Worm (Caenorhabditis elegans) whole organism, young adult: ENCODE measurements around the gene Y66A7A.4.
A peak's percentile ranks its signal among the peaks of the same experiment; 100 is the strongest.

Experiments used
- B0261.1 ChIP-seq: sonication (generic microtip); optimal IDR thresholded peaks from 2 replicates; lab custom pipeline; 2016; ENCODE audit warnings: mild to moderate bottlenecking, missing genetic modification characterization, moderate library complexity, missing compliant biosample characterization
- D2030.7 ChIP-seq: fragments of 200-800 bp; sonication (Bioruptor generic); IDR thresholded peaks from 2 replicates; pipeline ENCODE4 v1.3.6; 2022; ENCODE audit warnings: missing genetic modification reagents, missing genetic modification characterization, missing compliant biosample characterization
- T07F8.4 ChIP-seq: sonication (generic microtip); optimal IDR thresholded peaks from 2 replicates; lab custom pipeline; 2016; ENCODE audit warnings: mild to moderate bottlenecking, missing genetic modification characterization, moderate library complexity, missing compliant biosample characterization
- Y95B8A.8 ChIP-seq: fragments of 200-800 bp; sonication (Bioruptor generic); IDR thresholded peaks from 2 replicates; pipeline ENCODE4 v1.3.6; 2022; ENCODE audit warnings: missing genetic modification reagents, missing genetic modification characterization, missing compliant biosample characterization
- athp-1 ChIP-seq: sonication (generic microtip); optimal IDR thresholded peaks from 2 replicates; lab custom pipeline; 2017; ENCODE audit warnings: mild to moderate bottlenecking, missing genetic modification characterization, missing compliant biosample characterization
- attf-3 ChIP-seq: fragments of 200-800 bp; sonication (Bioruptor generic); conservative IDR thresholded peaks from 2 replicates; pipeline ENCODE4 v1.3.6; 2022; ENCODE audit warnings: missing genetic modification reagents, missing genetic modification characterization, missing compliant biosample characterization
- attf-5 ChIP-seq: fragments of 200-800 bp; sonication (Bioruptor generic); optimal IDR thresholded peaks from 2 replicates; lab custom pipeline; 2018; ENCODE audit warnings: mild to moderate bottlenecking, missing genetic modification characterization, missing compliant biosample characterization
- cebp-1 ChIP-seq, 2 experiments: fragments of 200-800 bp in 1 of 2; sonication (Bioruptor generic) in 1 of 2; sonication (generic microtip) in 1 of 2; IDR thresholded peaks in 1 of 2; optimal IDR thresholded peaks in 1 of 2; 2 replicates each; pipeline versions ENCODE4 v1.3.6 to Lab custom; 2017 to 2022; ENCODE audit warnings: missing compliant biosample characterization in 2 of 2, missing genetic modification characterization in 2 of 2, mild to moderate bottlenecking in 1 of 2, missing genetic modification reagents in 1 of 2, moderate library complexity in 1 of 2
- ceh-100 ChIP-seq: fragments of 200-800 bp; sonication (Bioruptor generic); IDR thresholded peaks from 2 replicates; pipeline ENCODE4 v1.3.6; 2022; ENCODE audit warnings: missing genetic modification reagents, missing genetic modification characterization, missing compliant biosample characterization
- egl-44 ChIP-seq: fragments of 200-800 bp; sonication (Bioruptor generic); IDR thresholded peaks from 2 replicates; pipeline ENCODE4 v1.3.6; 2022; ENCODE audit warnings: missing genetic modification reagents, missing genetic modification characterization, missing compliant biosample characterization
- hmg-1.2 ChIP-seq: fragments of 200-800 bp; sonication (Bioruptor generic); IDR thresholded peaks from 2 replicates; pipeline ENCODE4 v1.3.6; 2022; ENCODE audit warnings: missing genetic modification reagents, missing genetic modification characterization, missing compliant biosample characterization
- lin-26 ChIP-seq: fragments of 200-800 bp; sonication (Bioruptor generic); IDR thresholded peaks from 2 replicates; pipeline ENCODE4 v1.3.6; 2022; ENCODE audit warnings: missing genetic modification reagents, missing genetic modification characterization, missing compliant biosample characterization
- lin-40 ChIP-seq: sonication (generic microtip); optimal IDR thresholded peaks from 2 replicates; lab custom pipeline; 2016; ENCODE audit warnings: missing genetic modification characterization, mild to moderate bottlenecking, missing compliant biosample characterization, missing genotype, missing genetic modification reagents
- madf-3 ChIP-seq: fragments of 200-800 bp; sonication (Bioruptor generic); IDR thresholded peaks from 2 replicates; pipeline ENCODE4 v1.3.6; 2022; ENCODE audit warnings: missing genetic modification reagents, missing genetic modification characterization, missing compliant biosample characterization
- madf-6 ChIP-seq: fragments of 200-800 bp; sonication (Bioruptor generic); IDR thresholded peaks from 2 replicates; pipeline ENCODE4 v1.3.6; 2022; ENCODE audit warnings: missing genetic modification reagents, missing genetic modification characterization, missing compliant biosample characterization
- mcd-1 ChIP-seq: fragments of 200-800 bp; sonication (Bioruptor generic); IDR thresholded peaks from 2 replicates; pipeline ENCODE4 v1.3.6; 2022; ENCODE audit warnings: missing genetic modification reagents, missing genetic modification characterization, missing compliant biosample characterization
- mxl-1 ChIP-seq: sonication (generic microtip); optimal IDR thresholded peaks from 2 replicates; lab custom pipeline; 2016; ENCODE audit warnings: missing genetic modification characterization, missing compliant biosample characterization
- nfyb-1 ChIP-seq: fragments of 200-800 bp; sonication (Bioruptor generic); IDR thresholded peaks from 2 replicates; pipeline ENCODE4 v1.3.6; 2022; ENCODE audit warnings: missing genetic modification reagents, missing genetic modification characterization, missing compliant biosample characterization
- nhr-120 ChIP-seq: fragments of 200-800 bp; sonication (Bioruptor generic); IDR thresholded peaks from 2 replicates; pipeline ENCODE4 v1.3.6; 2022; ENCODE audit warnings: missing genetic modification characterization, missing compliant biosample characterization
- nhr-179 ChIP-seq: sonication (generic microtip); optimal IDR thresholded peaks from 2 replicates; lab custom pipeline; 2016; ENCODE audit warnings: mild to moderate bottlenecking, missing genetic modification characterization, missing compliant biosample characterization
- pbrm-1 ChIP-seq: fragments of 200-800 bp; sonication (Bioruptor generic); IDR thresholded peaks from 2 replicates; pipeline ENCODE4 v1.3.6; 2022; ENCODE audit warnings: missing genetic modification reagents, missing genetic modification characterization, missing compliant biosample characterization
- rpc-1 ChIP-seq, 2 experiments: fragments of 150-350 bp in 1 of 2; sonication (generic microtip) in 1 of 2; optimal IDR thresholded peaks; 2 replicates each; lab custom pipeline; 2014 to 2018; ENCODE audit warnings: missing biosample characterization in 1 of 2, missing genetic modification characterization in 1 of 2, missing genetic modification reagents in 1 of 2, missing genotype in 1 of 2
- snpc-1.1 ChIP-seq: sonication (generic microtip); optimal IDR thresholded peaks from 2 replicates; lab custom pipeline; 2017; ENCODE audit warnings: missing genetic modification characterization, mild to moderate bottlenecking, missing compliant biosample characterization, antibody characterized with exemption, moderate library complexity, missing genotype, missing genetic modification reagents; ENCODE audit not compliant: insufficient read depth
- tbp1 ChIP-seq: fragments of 200-800 bp; sonication (Bioruptor generic); optimal IDR thresholded peaks from 2 replicates; lab custom pipeline; 2018; ENCODE audit warnings: mild to moderate bottlenecking, missing genetic modification characterization, missing compliant biosample characterization
- tlf-1 ChIP-seq: fragments of 200-800 bp; sonication (Bioruptor generic); optimal IDR thresholded peaks from 2 replicates; lab custom pipeline; 2018; ENCODE audit warnings: mild to moderate bottlenecking, missing genetic modification characterization, missing compliant biosample characterization
- zfh-2 ChIP-seq: fragments of 200-800 bp; sonication (Bioruptor generic); conservative IDR thresholded peaks from 2 replicates; pipeline ENCODE4 v1.3.6; 2022; ENCODE audit warnings: missing genetic modification reagents, missing genetic modification characterization, missing compliant biosample characterization
- ztf-25 ChIP-seq: fragments of 200-800 bp; sonication (Bioruptor generic); IDR thresholded peaks from 2 replicates; pipeline ENCODE4 v1.3.6; 2022; ENCODE audit warnings: missing genetic modification reagents, missing genetic modification characterization, missing compliant biosample characterization
- ztf-26 ChIP-seq: sonication (generic microtip); optimal IDR thresholded peaks from 2 replicates; lab custom pipeline; 2017; ENCODE audit warnings: missing genetic modification characterization, missing compliant biosample characterization
- ztf-6 ChIP-seq: fragments of 200-800 bp; sonication (Bioruptor generic); IDR thresholded peaks from 2 replicates; pipeline ENCODE4 v1.3.6; 2022; ENCODE audit warnings: missing genetic modification reagents, missing genetic modification characterization, missing compliant biosample characterization

Gene Y66A7A.4

ce11 chrIII:11590255-11590654 lies 22.2 kb upstream of the Y66A7A.4 start:
- no peak for TF ChIP-seq nhr-179 (tag; lab: Kevin White, UChicago)
- TF ChIP-seq zfh-2 (GFP tag; lab: Robert Waterston, UW) = no peak
- no peak for TF ChIP-seq Y95B8A.8 (GFP tag; lab: Robert Waterston, UW)
- no peak for TF ChIP-seq athp-1 (tag; lab: Kevin White, UChicago)
- TF ChIP-seq T07F8.4 (tag; lab: Kevin White, UChicago) = no peak
- TF ChIP-seq mcd-1 (GFP tag; lab: Robert Waterston, UW) = peak; percentile 72
- peak; percentile 85 for TF ChIP-seq ceh-100 (GFP tag; lab: Robert Waterston, UW)
- no peak for TF ChIP-seq mxl-1 (tag; lab: Kevin White, UChicago)
- TF ChIP-seq snpc-1.1 (tag; lab: Kevin White, UChicago) = no peak
- no peak for TF ChIP-seq B0261.1
- TF ChIP-seq pbrm-1 (GFP tag; lab: Robert Waterston, UW) = no peak

DNA sequence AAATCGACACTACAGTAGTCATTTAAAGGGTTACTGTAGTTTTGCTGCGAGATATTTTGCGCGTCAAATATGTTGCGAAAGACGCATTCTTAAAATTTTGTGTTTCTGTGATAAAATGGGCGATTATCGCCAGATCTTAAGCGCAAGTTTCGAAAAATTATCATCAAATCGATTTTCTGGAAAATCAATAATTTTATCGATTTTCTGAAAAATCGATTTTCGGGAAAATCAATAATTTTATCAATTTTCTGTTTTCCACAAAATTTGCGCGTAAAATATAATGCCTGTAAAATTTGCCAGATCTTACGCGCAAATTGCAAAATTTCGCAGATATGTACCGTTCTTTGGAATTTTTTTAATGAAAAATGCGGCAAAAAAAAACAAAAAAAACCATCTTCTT lies 20.3 kb upstream of the Y66A7A.4 start:
- no peak for TF ChIP-seq cebp-1 (GFP tag; IDR thresholded peaks at IDR 0.05; lab: Robert Waterston, UW)
- no peak for TF ChIP-seq cebp-1 (tag; optimal IDR thresholded peaks at IDR 0.05; lab: Kevin White, UChicago)
- TF ChIP-seq tbp1 (GFP tag; lab: Kevin White, UChicago) = no peak
- TF ChIP-seq hmg-1.2 (GFP tag; lab: Robert Waterston, UW) = no peak

DNA sequence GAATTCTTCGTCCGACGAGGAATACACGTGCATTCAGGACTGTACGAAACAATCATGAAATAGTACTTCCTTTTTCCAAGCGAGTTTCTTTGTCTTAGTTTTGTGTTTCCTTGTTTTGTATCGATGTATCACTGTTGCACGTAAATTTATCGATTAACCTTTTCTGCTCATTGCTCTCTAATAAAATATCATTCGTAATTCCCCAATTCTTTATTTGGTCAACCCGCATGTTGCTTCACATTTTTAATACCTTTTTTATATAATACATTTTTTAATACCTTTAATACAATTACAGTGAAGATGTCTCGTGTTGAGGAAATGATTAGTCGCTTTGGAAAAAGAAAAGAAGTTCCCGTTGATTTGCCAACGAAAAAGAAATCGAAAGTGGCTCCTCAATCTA lies 4.5 kb upstream of the Y66A7A.4 start, which contains the start of gene Y66D12A.1:
Y66D12A.1 (plus strand) TSS at position 301 of the 400 bp plus-strand sequence.
- no peak for TF ChIP-seq attf-3 (GFP tag; lab: Robert Waterston, UW)
- TF ChIP-seq lin-40 (tag; lab: Kevin White, UChicago) = no peak
- TF ChIP-seq B0261.1 = no peak
- TF ChIP-seq ztf-6 (GFP tag; lab: Robert Waterston, UW) = no peak
- no peak for TF ChIP-seq ztf-26 (tag; lab: Kevin White, UChicago)

DNA sequence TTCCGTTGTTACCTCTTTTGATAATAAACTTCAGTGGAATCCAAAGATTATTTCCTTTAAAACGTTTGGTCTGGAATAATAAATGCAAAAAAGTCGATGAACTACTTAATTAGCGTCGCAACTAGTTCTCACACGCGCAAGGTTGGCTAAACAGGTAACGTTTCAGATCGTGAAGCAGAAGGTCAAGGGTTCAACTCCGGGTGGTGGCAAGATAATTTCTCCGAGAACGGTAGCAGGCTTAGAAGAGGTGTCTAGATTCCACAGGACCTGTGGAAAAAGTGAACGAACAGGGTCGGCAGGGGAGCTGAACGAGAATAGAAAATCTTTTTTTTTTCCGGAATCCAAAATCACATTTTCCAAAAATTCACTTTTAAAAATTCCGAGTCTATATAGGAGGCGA lies 3.4 kb upstream of the Y66A7A.4 start:
- peak; percentile 49; the same call in 1 of the 2 replicates for TF ChIP-seq D2030.7
- TF ChIP-seq lin-26 (GFP tag; lab: Robert Waterston, UW) = peak; percentile 83
- TF ChIP-seq egl-44 (GFP tag; lab: Robert Waterston, UW) = peak; percentile 73; the same call in 1 of the 2 replicates
- TF ChIP-seq Y95B8A.8 (GFP tag; lab: Robert Waterston, UW) = 0 out of 2 replicates have a peak, but pooled peaks have one; percentile 43
- TF ChIP-seq tbp1 (GFP tag; lab: Kevin White, UChicago) = peak; percentile 72
- TF ChIP-seq rpc-1 (optimal IDR thresholded peaks at IDR 0.05; lab: Kevin White, UChicago) = peak; percentile 19
- peak; percentile 64 for TF ChIP-seq rpc-1 (tag; optimal IDR thresholded peaks at IDR 0.05; lab: Kevin White, UChicago)
- 0 out of 2 replicates have a peak, but pooled peaks have one; percentile 40 for TF ChIP-seq nfyb-1 (GFP tag; lab: Robert Waterston, UW)
- TF ChIP-seq nhr-120 (GFP tag; lab: Robert Waterston, UW) = 0 out of 2 replicates have a peak, but pooled peaks have one; percentile 31
- TF ChIP-seq ceh-100 (GFP tag; lab: Robert Waterston, UW) = 0 out of 2 replicates have a peak, but pooled peaks have one; percentile 13
- peak; percentile 43 for TF ChIP-seq B0261.1
- peak; percentile 51 for TF ChIP-seq madf-6 (GFP tag; lab: Robert Waterston, UW)
- TF ChIP-seq hmg-1.2 (GFP tag; lab: Robert Waterston, UW) = peak; percentile 33; the same call in 1 of the 2 replicates
- 0 out of 2 replicates have a peak, but pooled peaks have one; percentile 4 for TF ChIP-seq madf-3 (GFP tag; lab: Robert Waterston, UW)
- TF ChIP-seq ztf-25 = peak; percentile 55; the same call in 1 of the 2 replicates

- no peak for TF ChIP-seq tlf-1
- no peak for TF ChIP-seq attf-5 (GFP tag; lab: Kevin White, UChicago)
- peak; percentile 63 for TF ChIP-seq hmg-1.2 (GFP tag; lab: Robert Waterston, UW)
Measured at ce11 chrIII:11609568-11609967, 2.8 kb upstream of the Y66A7A.4 start, which contains the start of gene Y66D12A.30. Y66D12A.30 (plus strand) TSS chrIII:11609868.
